Worm (Caenorhabditis elegans): ENCODE measurements around the gene kin-16.

Gene kin-16

DNA sequence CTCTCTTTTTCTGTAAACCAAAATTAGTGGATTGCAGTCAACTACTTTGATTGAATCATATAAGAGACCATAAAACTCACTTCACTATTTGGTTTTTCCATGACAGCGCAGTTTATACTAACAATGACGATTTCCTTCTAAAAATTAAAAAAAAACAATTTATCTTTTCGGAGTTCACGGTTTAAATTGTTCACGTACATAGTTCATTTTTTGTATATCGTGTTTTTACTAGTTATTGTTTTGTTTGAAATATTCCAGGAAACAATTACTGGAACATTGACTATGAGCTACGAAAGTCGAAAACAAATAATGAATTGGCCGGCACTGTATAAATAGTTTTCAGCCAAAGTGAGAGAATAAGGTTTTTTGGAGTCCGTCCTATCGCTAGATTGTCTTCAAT, 43.2 kb downstream of the kin-16 start, which contains the start of gene lido-17:
Gene lido-17 (minus strand): TSS at position 101 of the 400 bp plus-strand sequence.
- TF ChIP-seq ztf-4 (tag; optimal IDR thresholded peaks at IDR 0.05): no peak
- no peak for TF ChIP-seq nhr-11 (tag; optimal IDR thresholded peaks at IDR 0.05)
- no peak for TF ChIP-seq nhr-12 (tag; optimal IDR thresholded peaks at IDR 0.05)
- TF ChIP-seq ceh-16 (tag; optimal IDR thresholded peaks at IDR 0.05): no peak
- no peak for TF ChIP-seq sem-4 (tag; optimal IDR thresholded peaks at IDR 0.05)
- no peak for TF ChIP-seq nhr-6 (tag; optimal IDR thresholded peaks at IDR 0.05)
- no peak for TF ChIP-seq fos-1 (tag; optimal IDR thresholded peaks at IDR 0.05)
- no peak for TF ChIP-seq lin-13 (GFP tag; optimal IDR thresholded peaks at IDR 0.05)
- TF ChIP-seq nhr-10 (tag; optimal IDR thresholded peaks at IDR 0.05): no peak
- no peak for TF ChIP-seq snpc-4 (tag; optimal IDR thresholded peaks at IDR 0.05)
- TF ChIP-seq ceh-82 (tag; optimal IDR thresholded peaks at IDR 0.05): no peak
- TF ChIP-seq mab-5 (tag; optimal IDR thresholded peaks at IDR 0.05): no peak
- TF ChIP-seq egl-27 (tag; optimal IDR thresholded peaks at IDR 0.05): no peak
- TF ChIP-seq elt-1 (tag; optimal IDR thresholded peaks at IDR 0.05): no peak
- TF ChIP-seq lsy-2 (tag; optimal IDR thresholded peaks at IDR 0.05): no peak
- TF ChIP-seq peb-1 (tag; optimal IDR thresholded peaks at IDR 0.05): no peak
- no peak for TF ChIP-seq crh-2 (tag; optimal IDR thresholded peaks at IDR 0.05)
- TF ChIP-seq unc-62 (GFP tag; optimal IDR thresholded peaks at IDR 0.05): no peak
- TF ChIP-seq ztf-11 (tag; optimal IDR thresholded peaks at IDR 0.05): no peak
- TF ChIP-seq nhr-23 (tag; optimal IDR thresholded peaks at IDR 0.05): no peak

DNA sequence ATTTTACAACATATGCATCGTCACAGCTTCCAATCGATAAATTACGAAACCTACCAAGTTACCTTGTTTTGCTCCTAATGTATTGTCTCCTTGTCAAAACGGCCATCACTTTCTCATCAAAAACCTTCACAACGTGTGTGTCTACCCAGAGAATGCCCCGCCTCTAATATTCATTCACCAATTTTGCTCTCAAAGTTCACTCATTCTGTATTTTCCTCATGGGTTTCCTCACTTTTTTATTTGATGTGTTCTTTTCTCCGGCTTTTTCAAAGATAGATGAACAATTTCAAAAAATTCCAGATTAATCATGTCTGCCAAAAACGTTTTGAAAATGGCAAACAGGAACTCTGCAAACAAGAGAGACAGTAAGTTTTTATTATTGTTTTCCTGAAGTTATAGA, 50.7 kb downstream of the kin-16 start, which contains the start of gene C06C3.7:
Gene C06C3.7 (plus strand): TSS at position 301 of the 400 bp plus-strand sequence.
- no peak for TF ChIP-seq nhr-237 (tag; optimal IDR thresholded peaks at IDR 0.05)
- no peak for TF ChIP-seq crh-2 (tag; optimal IDR thresholded peaks at IDR 0.05)
- TF ChIP-seq dmd-4 (tag; optimal IDR thresholded peaks at IDR 0.05): no peak
- no peak for TF ChIP-seq ztf-1 (GFP tag; conservative IDR thresholded peaks at IDR 0.05)
- no peak for TF ChIP-seq sma-9 (GFP tag; optimal IDR thresholded peaks at IDR 0.05)
- TF ChIP-seq sma-9 (tag; optimal IDR thresholded peaks at IDR 0.05): no peak
- TF ChIP-seq nhr-25 (tag; optimal IDR thresholded peaks at IDR 0.05): no peak
- TF ChIP-seq mbf-1 (tag; optimal IDR thresholded peaks at IDR 0.05): no peak
- TF ChIP-seq nhr-6 (tag; optimal IDR thresholded peaks at IDR 0.05): no peak
- TF ChIP-seq elt-3 (tag; optimal IDR thresholded peaks at IDR 0.05): no peak
- TF ChIP-seq elt-1 (tag; optimal IDR thresholded peaks at IDR 0.05): no peak
